Fruit fly (Drosophila melanogaster) whole organism, embryonic: ENCODE data around the gene CG3598.
A peak's percentile ranks its signal among the peaks of the same experiment; 100 is the strongest.

Experiments
- CG1024 ChIP-seq: fragments of 200-800 bp; sonication (Bioruptor generic); IDR thresholded peaks from 2 replicates; pipeline ENCODE4 v1.3.6; 2022; ENCODE audit warnings: missing biosample characterization, missing genetic modification characterization
- CG10543 ChIP-seq: fragments of 200-800 bp; sonication (Bioruptor generic); optimal IDR thresholded peaks from 3 replicates; lab custom pipeline; 2017; ENCODE audit warnings: missing biosample characterization, mild to moderate bottlenecking, missing genetic modification characterization, moderate library complexity
- CG12104 ChIP-seq: fragments of 200-800 bp; sonication (Bioruptor generic); optimal IDR thresholded peaks from 3 replicates; lab custom pipeline; 2016; ENCODE audit warnings: missing biosample characterization, missing genetic modification characterization
- CG12769 ChIP-seq: fragments of 200-800 bp; sonication (Bioruptor generic); optimal IDR thresholded peaks from 2 replicates; lab custom pipeline; 2019; ENCODE audit warnings: missing biosample characterization, mild to moderate bottlenecking, missing genetic modification characterization, moderate library complexity
- CG12942 ChIP-seq: fragments of 200-800 bp; sonication (Bioruptor generic); optimal IDR thresholded peaks from 3 replicates; lab custom pipeline; 2016; ENCODE audit warnings: missing biosample characterization, missing genetic modification characterization
- CG13624 ChIP-seq: fragments of 200-800 bp; sonication (Bioruptor generic); optimal IDR thresholded peaks from 2 replicates; lab custom pipeline; 2016; ENCODE audit warnings: missing biosample characterization, missing genetic modification characterization
- CG13894 ChIP-seq: fragments of 200-800 bp; sonication (Bioruptor generic); optimal IDR thresholded peaks from 3 replicates; lab custom pipeline; 2018; ENCODE audit warnings: missing biosample characterization, mild to moderate bottlenecking, missing genetic modification characterization, moderate library complexity
- CG15514 ChIP-seq: fragments of 200-800 bp; sonication (Bioruptor generic); optimal IDR thresholded peaks from 3 replicates; lab custom pipeline; 2017; ENCODE audit warnings: missing biosample characterization, missing genetic modification characterization, mild to moderate bottlenecking, moderate library complexity, missing genetic modification reagents
- CG3163 ChIP-seq: fragments of 200-800 bp; sonication (Bioruptor generic); optimal IDR thresholded peaks from 3 replicates; lab custom pipeline; 2016; ENCODE audit warnings: missing biosample characterization, missing genetic modification characterization
- D19A ChIP-seq: fragments of 200-800 bp; optimal IDR thresholded peaks from 3 replicates; lab custom pipeline; 2019; ENCODE audit warnings: missing biosample characterization, mild to moderate bottlenecking, missing genetic modification characterization, moderate library complexity
- Dip2 ChIP-seq: fragments of 200-800 bp; sonication (Bioruptor generic); IDR thresholded peaks from 2 replicates; pipeline ENCODE4 v1.3.6; 2022; ENCODE audit warnings: missing biosample characterization, missing genetic modification characterization
- Doc3 ChIP-seq: fragments of 200-800 bp; sonication (Bioruptor generic); IDR thresholded peaks from 3 replicates; pipeline ENCODE4 v1.3.6; 2022; ENCODE audit warnings: missing biosample characterization, missing genetic modification characterization; ENCODE audit not compliant: partially characterized antibody
- Dp ChIP-seq: fragments of 200-800 bp; sonication (Bioruptor generic); optimal IDR thresholded peaks from 2 replicates; lab custom pipeline; 2018; ENCODE audit warnings: missing biosample characterization, mild to moderate bottlenecking, missing genetic modification characterization, moderate library complexity
- Fer2 ChIP-seq: fragments of 200-800 bp; sonication (Bioruptor generic); optimal IDR thresholded peaks from 2 replicates; lab custom pipeline; 2018; ENCODE audit warnings: missing biosample characterization, mild to moderate bottlenecking, missing genetic modification characterization, moderate library complexity
- Jarid2 ChIP-seq: fragments of 200-800 bp; sonication (Bioruptor generic); optimal IDR thresholded peaks from 3 replicates; lab custom pipeline; 2017; ENCODE audit warnings: mild to moderate bottlenecking, missing biosample characterization, missing genetic modification reagents, missing genetic modification characterization
- Lim3 ChIP-seq: fragments of 200-800 bp; sonication (Bioruptor generic); IDR thresholded peaks from 2 replicates; pipeline ENCODE4 v1.3.6; 2022; ENCODE audit warnings: missing biosample characterization, missing genetic modification characterization
- Sry-β ChIP-seq: fragments of 200-800 bp; sonication (Bioruptor generic); optimal IDR thresholded peaks from 2 replicates; lab custom pipeline; 2018; ENCODE audit warnings: missing biosample characterization, mild to moderate bottlenecking, missing genetic modification characterization, moderate library complexity
- Ssrp ChIP-seq: fragments of 200-800 bp; sonication (Bioruptor generic); optimal IDR thresholded peaks from 2 replicates; lab custom pipeline; 2018; ENCODE audit warnings: missing biosample characterization, mild to moderate bottlenecking, missing genetic modification characterization, moderate library complexity
- Trl ChIP-seq, 3 experiments: fragments of >200 bp in 2 of 3; fragments of 200-800 bp in 1 of 3; sonication (Bioruptor generic) in 1 of 3; optimal IDR thresholded peaks; 2 replicates in 1 of 3; 3 replicates in 2 of 3; lab custom pipeline; 2016 to 2017; ENCODE audit warnings: missing biosample characterization in 1 of 3, missing genetic modification characterization in 1 of 3
- abd-A ChIP-seq: fragments of 200-800 bp; sonication (Bioruptor generic); optimal IDR thresholded peaks from 3 replicates; lab custom pipeline; 2019; ENCODE audit warnings: missing biosample characterization, mild to moderate bottlenecking, missing genetic modification characterization, moderate library complexity
- ap ChIP-seq: fragments of 200-800 bp; sonication (Bioruptor generic); IDR thresholded peaks from 2 replicates; pipeline ENCODE4 v1.3.6; 2022; ENCODE audit warnings: missing biosample characterization, missing genetic modification characterization
- chinmo ChIP-seq: fragments of 200-800 bp; sonication (Bioruptor generic); IDR thresholded peaks from 4 replicates; pipeline ENCODE4 v1.3.6; 2022; ENCODE audit warnings: missing biosample characterization, missing genetic modification characterization; ENCODE audit not compliant: partially characterized antibody
- dimm ChIP-seq: fragments of 200-800 bp; sonication (Bioruptor generic); IDR thresholded peaks from 2 replicates; pipeline ENCODE4 v1.3.6; 2022; ENCODE audit warnings: missing biosample characterization, missing genetic modification characterization
- dmrt11E ChIP-seq: fragments of 200-800 bp; sonication (Bioruptor generic); optimal IDR thresholded peaks from 3 replicates; lab custom pipeline; 2018; ENCODE audit warnings: missing biosample characterization, mild to moderate bottlenecking, missing genetic modification characterization, moderate library complexity
- gsb-n ChIP-seq: fragments of 200-800 bp; sonication (Bioruptor generic); optimal IDR thresholded peaks from 3 replicates; lab custom pipeline; 2018; ENCODE audit warnings: missing biosample characterization, mild to moderate bottlenecking, missing genetic modification characterization
- kni ChIP-seq: fragments of 200-800 bp; sonication (Bioruptor generic); optimal IDR thresholded peaks from 3 replicates; lab custom pipeline; 2017; ENCODE audit warnings: mild to moderate bottlenecking, missing biosample characterization, missing genetic modification reagents, missing genetic modification characterization
- oc ChIP-seq: fragments of 200-800 bp; sonication (Bioruptor generic); optimal IDR thresholded peaks from 2 replicates; lab custom pipeline; 2018; ENCODE audit warnings: missing biosample characterization, mild to moderate bottlenecking, missing genetic modification characterization, moderate library complexity
- p53 ChIP-seq: fragments of 200-800 bp; sonication (Bioruptor generic); optimal IDR thresholded peaks from 2 replicates; lab custom pipeline; 2016; ENCODE audit warnings: missing biosample characterization, missing genetic modification characterization
- pros ChIP-seq: fragments of 200-800 bp; sonication (Bioruptor generic); optimal IDR thresholded peaks from 3 replicates; lab custom pipeline; 2019; ENCODE audit warnings: missing biosample characterization, mild to moderate bottlenecking, missing genetic modification characterization, moderate library complexity
- pum ChIP-seq: fragments of 200-800 bp; sonication (Bioruptor generic); optimal IDR thresholded peaks from 2 replicates; lab custom pipeline; 2016; ENCODE audit warnings: missing biosample characterization, missing genetic modification characterization
- sd ChIP-seq: fragments of 200-800 bp; sonication (Bioruptor generic); optimal IDR thresholded peaks from 3 replicates; lab custom pipeline; 2018; ENCODE audit warnings: missing biosample characterization, mild to moderate bottlenecking, missing genetic modification characterization, moderate library complexity
- sr ChIP-seq: fragments of 200-800 bp; sonication (Bioruptor generic); IDR thresholded peaks from 3 replicates; pipeline ENCODE4 v1.3.6; 2022; ENCODE audit warnings: missing biosample characterization, missing genetic modification characterization
- stc ChIP-seq: fragments of 200-800 bp; sonication (Bioruptor generic); IDR thresholded peaks from 2 replicates; pipeline ENCODE4 v1.3.6; 2022; ENCODE audit warnings: missing biosample characterization, missing genetic modification characterization
- stwl ChIP-seq: fragments of 200-800 bp; sonication (Bioruptor generic); optimal IDR thresholded peaks from 3 replicates; lab custom pipeline; 2018; ENCODE audit warnings: missing biosample characterization, mild to moderate bottlenecking, missing genetic modification characterization, moderate library complexity
- tgo ChIP-seq: fragments of 200-800 bp; sonication (Bioruptor generic); IDR thresholded peaks from 3 replicates; pipeline ENCODE4 v1.3.6; 2022; ENCODE audit warnings: missing biosample characterization, missing genetic modification characterization
- tin ChIP-seq: fragments of 200-800 bp; sonication (Bioruptor generic); optimal IDR thresholded peaks from 3 replicates; lab custom pipeline; 2016; ENCODE audit warnings: missing biosample characterization, missing genetic modification characterization
- ttk ChIP-seq: fragments of 200-800 bp; sonication (Bioruptor generic); IDR thresholded peaks from 2 replicates; pipeline ENCODE4 v2.1.2; 2022; ENCODE audit warnings: missing biosample characterization, missing genetic modification characterization
- vfl ChIP-seq: fragments of 200-800 bp; sonication (Bioruptor generic); optimal IDR thresholded peaks from 2 replicates; lab custom pipeline; 2016; ENCODE audit warnings: missing biosample characterization, missing genetic modification characterization
- vvl ChIP-seq: fragments of 200-800 bp; sonication (Bioruptor generic); IDR thresholded peaks from 2 replicates; pipeline ENCODE4 v1.3.6; 2022; ENCODE audit warnings: missing biosample characterization, missing genetic modification characterization

Gene CG3598

dm6 chrX:2956641-2957040 is 19.8 kb downstream of the CG3598 start (continued):
- TF ChIP-seq stc, result no peak
- TF ChIP-seq CG3163 (GFP tag; lab: Kevin White, UChicago), result no peak
- TF ChIP-seq dmrt11E (tag; lab: Kevin White, UChicago), result peak; percentile 31
- TF ChIP-seq Dip2 (GFP tag; lab: Robert Waterston, UW), result no peak
- no peak for TF ChIP-seq CG1024 (GFP tag; lab: Robert Waterston, UW)
- no peak for TF ChIP-seq p53 (GFP tag; lab: Kevin White, UChicago)
- no peak for TF ChIP-seq Fer2 (tag; lab: Kevin White, UChicago)
- no peak for TF ChIP-seq Ssrp
- no peak for TF ChIP-seq Jarid2
- TF ChIP-seq Doc3 (GFP tag; lab: Robert Waterston, UW), result no peak
- TF ChIP-seq, all 482 proteins: peak for 30

- TF ChIP-seq ap (GFP tag; lab: Robert Waterston, UW), result no peak
- no peak for TF ChIP-seq CG12104
- TF ChIP-seq Trl (optimal IDR thresholded peaks at IDR 0.05; lab: Kevin White, UChicago), result no peak
- no peak for TF ChIP-seq Trl (GFP tag; optimal IDR thresholded peaks at IDR 0.05; lab: Kevin White, UChicago)
- peak; percentile 4 for TF ChIP-seq gsb-n (tag; lab: Kevin White, UChicago)
- peak; percentile 60; the same call in 1 of the 2 replicates for TF ChIP-seq vvl (GFP tag; lab: Robert Waterston, UW)
- no peak for TF ChIP-seq dimm (GFP tag; lab: Robert Waterston, UW)
- TF ChIP-seq pum (GFP tag; lab: Kevin White, UChicago), result no peak
- peak; percentile 37 for TF ChIP-seq CG12769 (tag; lab: Kevin White, UChicago)
- peak; percentile 62; the same call in 1 of the 4 replicates for TF ChIP-seq chinmo (GFP tag; lab: Robert Waterston, UW)
- no peak for TF ChIP-seq tin (GFP tag; lab: Kevin White, UChicago)
- peak; percentile 5 for TF ChIP-seq CG13894
These were observed 26.3 kb downstream of the CG3598 start for dm6 chrX:2963171-2963570.

dm6 chrX:2963790-2964335 is 27.0 kb downstream of the CG3598 start:
- no peak for TF ChIP-seq D19A
- TF ChIP-seq stwl (tag; lab: Kevin White, UChicago), result no peak
- TF ChIP-seq vfl (GFP tag; lab: Kevin White, UChicago), result no peak
- no peak for TF ChIP-seq tgo (GFP tag; lab: Robert Waterston, UW)
- TF ChIP-seq CG12769 (tag; lab: Kevin White, UChicago), result peak; percentile 17
- peak; percentile 7 for TF ChIP-seq kni (GFP tag; lab: Kevin White, UChicago)
- TF ChIP-seq CG15514 (GFP tag; lab: Kevin White, UChicago), result no peak
- TF ChIP-seq Dp (GFP tag; lab: Kevin White, UChicago), result no peak
- peak; percentile 69 for TF ChIP-seq sd (tag; lab: Kevin White, UChicago)
- TF ChIP-seq vvl (GFP tag; lab: Robert Waterston, UW), result peak; percentile 64
- no peak for TF ChIP-seq CG12942
- no peak for TF ChIP-seq ttk (GFP tag; lab: Robert Waterston, UW)
- peak; percentile 70 for TF ChIP-seq abd-A (tag; lab: Kevin White, UChicago)
- peak; percentile 52; the same call in 2 of the 3 replicates for TF ChIP-seq sr (GFP tag; lab: Robert Waterston, UW)
- peak; percentile 21 for TF ChIP-seq CG10543 (GFP tag; lab: Kevin White, UChicago)
- TF ChIP-seq oc (tag; lab: Kevin White, UChicago), result peak; percentile 70
- TF ChIP-seq CG13624 (GFP tag; lab: Kevin White, UChicago), result no peak
- TF ChIP-seq Lim3, result no peak
- peak; percentile 17 for TF ChIP-seq pros (GFP tag; lab: Kevin White, UChicago)
- TF ChIP-seq dmrt11E (tag; lab: Kevin White, UChicago), result no peak
- no peak for TF ChIP-seq Sry-β (GFP tag; lab: Kevin White, UChicago)
